Fruit fly (Drosophila melanogaster): Measurements from ENCODE around the gene CG34175.
A peak's percentile ranks its signal among the peaks of the same experiment; 100 is the strongest.

The CG34175 gene

DNA sequence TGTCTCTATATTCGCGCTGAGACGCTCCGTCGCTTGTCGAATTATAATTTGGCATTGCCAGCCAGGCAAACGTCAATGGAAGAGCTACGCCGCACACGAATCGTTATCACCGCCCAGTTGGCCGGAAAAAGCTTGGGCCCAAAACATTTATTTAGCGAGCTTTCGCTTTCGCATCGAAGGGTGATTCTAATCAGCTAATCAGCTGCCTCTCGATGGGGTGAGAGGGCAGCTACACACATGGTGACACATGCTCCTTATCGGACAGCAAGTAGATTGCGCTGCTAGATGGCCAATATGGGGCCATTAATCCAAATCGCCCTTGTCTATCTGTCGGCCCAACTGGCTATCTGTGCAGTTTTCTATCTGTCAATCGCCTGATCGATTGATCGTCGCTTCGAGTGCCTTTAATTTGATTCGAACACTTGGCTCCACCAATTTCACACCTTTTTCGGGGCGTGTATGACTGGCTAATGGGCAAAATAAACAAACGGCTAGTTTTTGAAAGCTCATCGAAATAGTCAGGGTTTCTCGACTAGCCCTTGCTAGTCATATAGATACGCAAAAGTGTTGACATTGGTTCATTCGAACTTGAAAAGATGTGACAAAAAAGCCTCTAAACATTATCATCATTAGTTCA, 31.7 kb upstream of the CG34175 start (continued):
- no peak for TF ChIP-seq stwl (tag; optimal IDR thresholded peaks at IDR 0.05)
- TF ChIP-seq CG18599 (GFP tag; optimal IDR thresholded peaks at IDR 0.05) = peak; percentile 31
- TF ChIP-seq nmo (GFP tag; optimal IDR thresholded peaks at IDR 0.05) = no peak
- TF ChIP-seq bigmax (GFP tag; optimal IDR thresholded peaks at IDR 0.05) = no peak
- TF ChIP-seq crol (GFP tag; IDR thresholded peaks at IDR 0.05) = no peak
- peak; percentile 96 for TF ChIP-seq sug (tag; optimal IDR thresholded peaks at IDR 0.05)
- no peak for TF ChIP-seq bbx (GFP tag; IDR thresholded peaks at IDR 0.05; ENCODE audit: partially characterized antibody)
- TF ChIP-seq maf-S (GFP tag; optimal IDR thresholded peaks at IDR 0.05) = no peak
- TF ChIP-seq CG18262 (tag; optimal IDR thresholded peaks at IDR 0.05) = no peak
- TF ChIP-seq CG17568 (GFP tag; optimal IDR thresholded peaks at IDR 0.05) = no peak
- TF ChIP-seq sd (tag; optimal IDR thresholded peaks at IDR 0.05) = no peak
- TF ChIP-seq Adf1 (GFP tag; IDR thresholded peaks at IDR 0.05) = peak; percentile 21; the same call in 1 of the 2 replicates
- TF ChIP-seq cwo (GFP tag; optimal IDR thresholded peaks at IDR 0.05) = peak; percentile 61
- TF ChIP-seq CG17186 (GFP tag; optimal IDR thresholded peaks at IDR 0.05) = no peak
- no peak for TF ChIP-seq Sry-δ (GFP tag; optimal IDR thresholded peaks at IDR 0.05)
- no peak for TF ChIP-seq zen (tag; optimal IDR thresholded peaks at IDR 0.05)
- TF ChIP-seq CG3838 (GFP tag; optimal IDR thresholded peaks at IDR 0.05) = no peak
- TF ChIP-seq CG10543 (GFP tag; optimal IDR thresholded peaks at IDR 0.05) = peak; percentile 38
- no peak for TF ChIP-seq esg (GFP tag; conservative IDR thresholded peaks at IDR 0.05)
- no peak for TF ChIP-seq CG8944 (GFP tag; optimal IDR thresholded peaks at IDR 0.05)
- no peak for TF ChIP-seq CG9437 (GFP tag; optimal IDR thresholded peaks at IDR 0.05)
- TF ChIP-seq otp (GFP tag; IDR thresholded peaks at IDR 0.05) = no peak
- TF ChIP-seq CG34224 (GFP tag; IDR thresholded peaks at IDR 0.05; ENCODE audit: partially characterized antibody) = no peak
- TF ChIP-seq NFAT (GFP tag; IDR thresholded peaks at IDR 0.05) = no peak
- no peak for TF ChIP-seq Ets97D (GFP tag; optimal IDR thresholded peaks at IDR 0.05)
- no peak for TF ChIP-seq CG2202 (tag; optimal IDR thresholded peaks at IDR 0.05)
- no peak for TF ChIP-seq aop (GFP tag; IDR thresholded peaks at IDR 0.05)
- TF ChIP-seq Ssrp (tag; optimal IDR thresholded peaks at IDR 0.05) = no peak
- TF ChIP-seq tio (GFP tag; optimal IDR thresholded peaks at IDR 0.05) = no peak
- no peak for TF ChIP-seq CG33557 (GFP tag; optimal IDR thresholded peaks at IDR 0.05)
- TF ChIP-seq CG10654 (GFP tag; optimal IDR thresholded peaks at IDR 0.05) = no peak
- no peak for TF ChIP-seq sim (GFP tag; IDR thresholded peaks at IDR 0.05)
- TF ChIP-seq CG14965 (GFP tag; optimal IDR thresholded peaks at IDR 0.05; ENCODE audit: borderline replicate concordance) = no peak
- no peak for TF ChIP-seq Fer2 (tag; optimal IDR thresholded peaks at IDR 0.05)
- no peak for TF ChIP-seq Eip74EF (GFP tag; optimal IDR thresholded peaks at IDR 0.05)
- no peak for TF ChIP-seq ab (GFP tag; optimal IDR thresholded peaks at IDR 0.05)
- no peak for TF ChIP-seq Lpt (GFP tag; optimal IDR thresholded peaks at IDR 0.05)
- no peak for TF ChIP-seq CG2875 (GFP tag; optimal IDR thresholded peaks at IDR 0.05)
- no peak for TF ChIP-seq CG3995 (GFP tag; optimal IDR thresholded peaks at IDR 0.05)
- no peak for TF ChIP-seq corto (GFP tag; optimal IDR thresholded peaks at IDR 0.05)
- no peak for TF ChIP-seq CG30403 (GFP tag; optimal IDR thresholded peaks at IDR 0.05)
- no peak for TF ChIP-seq Hr51 (GFP tag; optimal IDR thresholded peaks at IDR 0.05)
- no peak for TF ChIP-seq CG2199 (GFP tag; IDR thresholded peaks at IDR 0.05)
- TF ChIP-seq Mad (GFP tag; optimal IDR thresholded peaks at IDR 0.05) = no peak
- no peak for TF ChIP-seq Awh (GFP tag; IDR thresholded peaks at IDR 0.05)
- no peak for TF ChIP-seq CG8924 (tag; optimal IDR thresholded peaks at IDR 0.05)
- no peak for TF ChIP-seq bab2 (GFP tag; optimal IDR thresholded peaks at IDR 0.05)
- TF ChIP-seq CG4707 (GFP tag; optimal IDR thresholded peaks at IDR 0.05) = no peak
- TF ChIP-seq CG13123 (GFP tag; optimal IDR thresholded peaks at IDR 0.05) = no peak
- TF ChIP-seq pho (GFP tag; optimal IDR thresholded peaks at IDR 0.05) = no peak
